Fruit fly (Drosophila melanogaster) S2 (cell line): ENCODE results near the gene CG7149.

Experiments used
- CG8478 ChIP-seq: fragments of >200 bp; optimal IDR thresholded peaks from 2 replicates; lab custom pipeline; 2018
- CTCF ChIP-seq, 2 experiments: fragments of >200 bp; optimal IDR thresholded peaks; 2 replicates each; lab custom pipeline; 2018

- no peak for TF ChIP-seq CG8478 (lab: Kevin White, UChicago)
- TF ChIP-seq CTCF (optimal IDR thresholded peaks at IDR 0.05; lab: Kevin White, UChicago): no peak
These were observed 43.3 kb upstream of the CG7149 start for dm6 chr2L:7833650-7834049.
